Fruit fly (Drosophila melanogaster): ENCODE results near the gene CG14384.

CG14384 gene

DNA sequence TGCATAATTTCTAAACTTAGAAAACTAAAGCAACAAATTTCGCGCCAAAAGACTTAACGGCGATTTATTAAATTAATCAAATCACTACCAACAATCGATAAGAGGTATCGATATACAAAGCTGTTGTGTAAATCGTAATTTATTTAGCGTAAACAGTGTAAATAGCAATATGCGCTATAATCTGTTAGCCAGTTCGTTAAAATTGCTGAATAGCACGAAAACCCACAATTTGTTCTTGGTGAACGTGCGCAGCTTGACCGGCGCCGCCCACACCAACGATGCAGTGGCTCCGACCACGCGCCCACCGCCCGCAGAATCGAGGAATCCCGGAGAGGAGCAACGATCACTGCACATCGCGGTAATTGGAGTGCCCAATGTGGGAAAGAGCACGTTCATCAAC lies 28.0 kb upstream of the CG14384 start, which contains the start of gene CG7488 (continued):
- no peak for TF ChIP-seq Elba2 (GFP tag; optimal IDR thresholded peaks at IDR 0.05)
- peak; percentile 92 for TF ChIP-seq sna (GFP tag; IDR thresholded peaks at IDR 0.05; ENCODE audit: partially characterized antibody)
- no peak for TF ChIP-seq tup (GFP tag; optimal IDR thresholded peaks at IDR 0.05)
- TF ChIP-seq CG11093 (GFP tag; IDR thresholded peaks at IDR 0.05) = no peak
- TF ChIP-seq CG16815 (GFP tag; optimal IDR thresholded peaks at IDR 0.05) = no peak
- peak; percentile 71 for TF ChIP-seq BEAF-32 (GFP tag; optimal IDR thresholded peaks at IDR 0.05)
- TF ChIP-seq Taf1 (GFP tag; IDR thresholded peaks at IDR 0.05) = no peak
- TF ChIP-seq CG10959 (GFP tag; IDR thresholded peaks at IDR 0.05) = no peak
- no peak for TF ChIP-seq ewg (GFP tag; optimal IDR thresholded peaks at IDR 0.05)
- TF ChIP-seq CG13624 (GFP tag; optimal IDR thresholded peaks at IDR 0.05) = no peak
- no peak for TF ChIP-seq CG7928 (GFP tag; optimal IDR thresholded peaks at IDR 0.05)
- TF ChIP-seq gt (GFP tag; IDR thresholded peaks at IDR 0.05) = no peak
- TF ChIP-seq stwl (tag; optimal IDR thresholded peaks at IDR 0.05) = peak; percentile 26
- no peak for TF ChIP-seq Ssrp (tag; optimal IDR thresholded peaks at IDR 0.05)
- no peak for TF ChIP-seq Hey (tag; optimal IDR thresholded peaks at IDR 0.05)
- no peak for TF ChIP-seq ttk (GFP tag; IDR thresholded peaks at IDR 0.05)
- TF ChIP-seq pum (GFP tag; optimal IDR thresholded peaks at IDR 0.05) = no peak
- no peak for TF ChIP-seq CG8765 (GFP tag; IDR thresholded peaks at IDR 0.05)
- no peak for TF ChIP-seq Ravus (GFP tag; IDR thresholded peaks at IDR 0.05)
- peak; percentile 59 for TF ChIP-seq trem (tag; optimal IDR thresholded peaks at IDR 0.05)
- TF ChIP-seq sens-2 (GFP tag; IDR thresholded peaks at IDR 0.05) = no peak
- TF ChIP-seq CG1233 (GFP tag; optimal IDR thresholded peaks at IDR 0.05) = no peak
- no peak for TF ChIP-seq cas (GFP tag; IDR thresholded peaks at IDR 0.05)
- TF ChIP-seq zen (tag; optimal IDR thresholded peaks at IDR 0.05) = peak; percentile 27
- TF ChIP-seq CG3995 (GFP tag; optimal IDR thresholded peaks at IDR 0.05) = peak; percentile 81
- no peak for TF ChIP-seq CG9609 (GFP tag; optimal IDR thresholded peaks at IDR 0.05)
- TF ChIP-seq Dp (GFP tag; optimal IDR thresholded peaks at IDR 0.05) = peak; percentile 91
- peak; percentile 85 for TF ChIP-seq Bgb (GFP tag; IDR thresholded peaks at IDR 0.05; ENCODE audit: partially characterized antibody)
- TF ChIP-seq ara (GFP tag; IDR thresholded peaks at IDR 0.05) = no peak
- no peak for TF ChIP-seq phol (tag; optimal IDR thresholded peaks at IDR 0.05)
- no peak for TF ChIP-seq Chrac-16 (GFP tag; optimal IDR thresholded peaks at IDR 0.05)
- TF ChIP-seq sisA (GFP tag; IDR thresholded peaks at IDR 0.05) = no peak
- no peak for TF ChIP-seq Hmr (GFP tag; optimal IDR thresholded peaks at IDR 0.05)
- TF ChIP-seq Pdp1 (GFP tag; optimal IDR thresholded peaks at IDR 0.05) = peak in 1 of 2 experiments; percentile 86
- no peak for TF ChIP-seq pho (GFP tag; optimal IDR thresholded peaks at IDR 0.05)
- TF ChIP-seq CG10321 (GFP tag; IDR thresholded peaks at IDR 0.05) = no peak
- no peak for TF ChIP-seq ranshi (GFP tag; IDR thresholded peaks at IDR 0.05)
- TF ChIP-seq zen2 (GFP tag; IDR thresholded peaks at IDR 0.05; ENCODE audit: partially characterized antibody) = peak; percentile 84
- no peak for TF ChIP-seq ro (GFP tag; IDR thresholded peaks at IDR 0.05)
- no peak for TF ChIP-seq Awh (GFP tag; IDR thresholded peaks at IDR 0.05)
- no peak for TF ChIP-seq CG16779 (GFP tag; IDR thresholded peaks at IDR 0.05)
- TF ChIP-seq hb (GFP tag; IDR thresholded peaks at IDR 0.05; ENCODE audit: partially characterized antibody) = peak; percentile 75; the same call in 1 of the 3 replicates
- TF ChIP-seq CG11696 (GFP tag; IDR thresholded peaks at IDR 0.05) = no peak
- TF ChIP-seq sens (GFP tag) = peak; percentile 76
- TF ChIP-seq aop (GFP tag; IDR thresholded peaks at IDR 0.05) = no peak
- no peak for TF ChIP-seq Hsf (GFP tag; optimal IDR thresholded peaks at IDR 0.05)
- TF ChIP-seq sc (optimal IDR thresholded peaks at IDR 0.05) = no peak
- no peak for TF ChIP-seq sc (GFP tag; optimal IDR thresholded peaks at IDR 0.05)
- no peak for TF ChIP-seq Kr (GFP tag; optimal IDR thresholded peaks at IDR 0.05)
- TF ChIP-seq h (optimal IDR thresholded peaks at IDR 0.05) = no peak
- TF ChIP-seq amos (GFP tag; IDR thresholded peaks at IDR 0.05; ENCODE audit: partially characterized antibody) = peak; percentile 72; the same call in 1 of the 2 replicates
- no peak for TF ChIP-seq CG17361 (GFP tag; IDR thresholded peaks at IDR 0.05)
- no peak for TF ChIP-seq CG11504 (tag; optimal IDR thresholded peaks at IDR 0.05)

All from whole organism, embryonic.